Worm (Caenorhabditis elegans) whole organism, midembryonic: ENCODE measurements around the gene istr-1.

Experiments
- T22C8.4 ChIP-seq: fragments of 200-800 bp; sonication (Bioruptor generic); IDR thresholded peaks from 2 replicates; pipeline ENCODE4 v1.3.6; 2022; ENCODE audit warnings: missing genetic modification characterization, missing compliant biosample characterization
- cog-1 ChIP-seq: sonication (generic microtip); optimal IDR thresholded peaks from 2 replicates; lab custom pipeline; 2016; ENCODE audit warnings: missing genetic modification characterization, missing compliant biosample characterization
- flt-1 ChIP-seq: fragments of 200-800 bp; sonication (Bioruptor generic); IDR thresholded peaks from 2 replicates; pipeline ENCODE4 v1.3.6; 2022; ENCODE audit warnings: missing genetic modification characterization, missing compliant biosample characterization
- klf-2 ChIP-seq: fragments of 200-800 bp; sonication (Bioruptor generic); conservative IDR thresholded peaks from 2 replicates; pipeline ENCODE4 v1.3.6; 2022; ENCODE audit warnings: missing genetic modification reagents, missing genetic modification characterization, missing compliant biosample characterization
- med-1 ChIP-seq: sonication (generic microtip); optimal IDR thresholded peaks from 2 replicates; lab custom pipeline; 2017; ENCODE audit warnings: missing genetic modification characterization, mild to moderate bottlenecking, missing compliant biosample characterization, antibody characterized with exemption, missing genetic modification reagents; ENCODE audit not compliant: insufficient read depth
- ref-1 ChIP-seq: fragments of 200-800 bp; sonication (Bioruptor generic); conservative IDR thresholded peaks from 2 replicates; pipeline ENCODE4 v1.3.6; 2022; ENCODE audit warnings: missing genetic modification reagents, missing genetic modification characterization, missing compliant biosample characterization
- tab-1 ChIP-seq: fragments of 200-800 bp; sonication (Bioruptor generic); IDR thresholded peaks from 2 replicates; pipeline ENCODE4 v1.3.6; 2022; ENCODE audit warnings: missing genetic modification characterization, missing compliant biosample characterization
- ztf-23 ChIP-seq: fragments of 200-800 bp; sonication (Bioruptor generic); IDR thresholded peaks from 2 replicates; pipeline ENCODE4 v1.3.6; 2022; ENCODE audit warnings: missing genetic modification reagents, missing genetic modification characterization, missing compliant biosample characterization
- ztf-29 ChIP-seq: fragments of 200-800 bp; sonication (Bioruptor generic); IDR thresholded peaks from 2 replicates; pipeline ENCODE4 v1.3.6; 2022; ENCODE audit warnings: missing genetic modification reagents, missing genetic modification characterization, missing compliant biosample characterization

DNA sequence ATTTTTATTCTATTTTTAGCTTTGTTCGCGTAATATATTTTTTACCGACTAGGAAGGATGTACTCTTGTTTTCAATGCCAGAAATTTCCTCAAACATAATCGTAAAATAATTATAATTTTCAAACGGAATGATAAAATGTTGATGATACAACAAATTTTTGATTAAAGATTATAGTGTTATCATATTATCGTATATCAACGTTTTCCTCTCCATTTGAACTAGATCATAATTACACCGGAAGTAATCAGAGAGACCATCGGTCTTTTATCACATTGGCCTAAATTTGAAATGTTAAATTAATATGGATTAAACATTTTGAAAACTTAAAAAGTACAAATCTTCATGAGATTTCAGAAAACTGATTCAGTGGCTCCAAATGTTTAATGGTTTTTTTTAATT, 35.1 kb downstream of the istr-1 start:
- TF ChIP-seq klf-2 (no peak), T22C8.4 (GFP tag; lab: Robert Waterston, UW) (no peak), med-1 (GFP tag; lab: Kevin White, UChicago) (no peak), ztf-29 (GFP tag; lab: Robert Waterston, UW) (no peak), ref-1 (GFP tag; lab: Robert Waterston, UW) (no peak), cog-1 (no peak), flt-1 (GFP tag; lab: Robert Waterston, UW) (no peak), ztf-23 (GFP tag; lab: Robert Waterston, UW) (no peak), tab-1 (GFP tag; lab: Robert Waterston, UW) (no peak)
